Fruit fly (Drosophila melanogaster): ENCODE results near the gene CG9953.

The CG9953 gene

DNA sequence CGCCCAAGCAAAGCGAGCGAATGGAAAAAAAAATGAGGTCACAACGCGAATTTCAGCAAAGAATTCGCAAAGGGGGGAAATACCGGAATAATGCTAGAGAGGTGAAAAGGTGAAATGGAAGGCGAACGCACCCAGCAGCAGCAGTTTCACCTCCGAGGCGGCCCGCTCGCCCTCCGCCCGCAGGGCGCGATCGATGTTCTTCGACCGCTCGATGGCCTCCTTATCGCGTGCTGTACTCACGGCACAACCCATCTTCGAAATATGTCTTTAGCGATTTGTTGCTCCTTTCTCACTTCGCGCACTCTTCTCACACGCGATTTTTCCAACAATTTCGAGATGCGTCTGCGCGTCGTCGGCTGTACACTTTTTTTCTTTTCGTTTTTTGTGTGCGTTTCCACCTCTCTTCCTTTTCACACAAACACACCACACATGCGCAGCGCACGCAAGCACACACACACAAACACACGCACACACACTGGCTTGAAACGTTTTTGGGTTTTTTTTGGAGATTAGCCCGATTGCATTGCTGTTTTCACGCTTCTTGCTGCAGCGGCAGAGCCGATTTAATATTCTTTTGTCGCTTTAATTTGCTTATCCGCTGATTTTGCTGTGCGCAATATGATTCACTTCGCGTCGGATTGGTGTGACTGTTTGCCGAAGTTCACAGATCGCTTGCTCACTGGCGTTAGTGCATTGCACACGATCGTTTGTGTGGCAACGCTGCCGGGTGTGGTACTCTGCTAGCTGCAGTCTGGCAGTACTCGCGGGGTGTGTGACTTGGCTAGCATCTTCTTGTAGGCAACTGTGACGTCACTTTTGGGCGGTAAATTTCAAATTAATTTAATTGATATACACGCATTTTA, 10.2 kb downstream of the CG9953 start, which contains the start of gene Galphai (continued):
- TF ChIP-seq Trl (optimal IDR thresholded peaks at IDR 0.05) (no peak), Trl (GFP tag; optimal IDR thresholded peaks at IDR 0.05) (no peak), Poxn (GFP tag; IDR thresholded peaks at IDR 0.05) (no peak), MTF-1 (GFP tag; optimal IDR thresholded peaks at IDR 0.05; ENCODE audit: borderline replicate concordance) (no peak), CG6683 (GFP tag; optimal IDR thresholded peaks at IDR 0.05) (no peak), slbo (GFP tag; IDR thresholded peaks at IDR 0.05) (peak; percentile 40), CG9817 (tag; optimal IDR thresholded peaks at IDR 0.05) (peak; percentile 28), HLHmδ (GFP tag; optimal IDR thresholded peaks at IDR 0.05) (peak; percentile 16), CG33557 (GFP tag; optimal IDR thresholded peaks at IDR 0.05) (peak; percentile 4), CG18619 (GFP tag; optimal IDR thresholded peaks at IDR 0.05) (no peak), CG31441 (GFP tag; IDR thresholded peaks at IDR 0.05) (no peak), stc (GFP tag; IDR thresholded peaks at IDR 0.05) (no peak), Opbp (GFP tag; IDR thresholded peaks at IDR 0.05; ENCODE audit: partially characterized antibody) (peak; percentile 67; the same call in 1 of the 3 replicates), CG9727 (GFP tag; optimal IDR thresholded peaks at IDR 0.05) (no peak), chn (GFP tag; optimal IDR thresholded peaks at IDR 0.05) (no peak), CG2889 (GFP tag; IDR thresholded peaks at IDR 0.05) (no peak), Ets65A (GFP tag) (peak; percentile 94), H2.0 (GFP tag; IDR thresholded peaks at IDR 0.05) (no peak), NK7.1 (GFP tag; optimal IDR thresholded peaks at IDR 0.05) (peak; percentile 14), emc (GFP tag; optimal IDR thresholded peaks at IDR 0.05) (no peak), CG13624 (GFP tag; optimal IDR thresholded peaks at IDR 0.05) (peak; percentile 80), Dip2 (GFP tag; IDR thresholded peaks at IDR 0.05) (no peak), ERR (GFP tag; optimal IDR thresholded peaks at IDR 0.05) (peak; percentile 47), Elba2 (GFP tag; optimal IDR thresholded peaks at IDR 0.05) (no peak), Abd-B (GFP tag; optimal IDR thresholded peaks at IDR 0.05) (peak; percentile 58), Nf-YB (GFP tag; optimal IDR thresholded peaks at IDR 0.05) (peak; percentile 14), gt (GFP tag; IDR thresholded peaks at IDR 0.05) (no peak), GATAe (GFP tag; conservative IDR thresholded peaks at IDR 0.05) (no peak), kah (GFP tag; optimal IDR thresholded peaks at IDR 0.05) (no peak), Gug (GFP tag; IDR thresholded peaks at IDR 0.05) (no peak), ase (GFP tag; IDR thresholded peaks at IDR 0.05) (no peak), CG2712 (tag; optimal IDR thresholded peaks at IDR 0.05) (peak; percentile 52), Dref (GFP tag; IDR thresholded peaks at IDR 0.05) (peak; percentile 53), CG10274 (GFP tag; optimal IDR thresholded peaks at IDR 0.05) (no peak), CG12155 (GFP tag; optimal IDR thresholded peaks at IDR 0.05) (peak; percentile 27), Oli (tag; optimal IDR thresholded peaks at IDR 0.05) (no peak), CG17385 (GFP tag; optimal IDR thresholded peaks at IDR 0.05) (no peak), Eip74EF (GFP tag; optimal IDR thresholded peaks at IDR 0.05) (no peak), CG12219 (GFP tag; optimal IDR thresholded peaks at IDR 0.05) (no peak), btn (GFP tag; optimal IDR thresholded peaks at IDR 0.05) (no peak), CG13287 (GFP tag; IDR thresholded peaks at IDR 0.05; ENCODE audit: partially characterized antibody) (peak; percentile 72), Bgb (GFP tag; IDR thresholded peaks at IDR 0.05; ENCODE audit: partially characterized antibody) (peak; percentile 64; the same call in 1 of the 2 replicates), hth (optimal IDR thresholded peaks at IDR 0.05) (no peak), Hand (GFP tag; optimal IDR thresholded peaks at IDR 0.05) (peak; percentile 12), grau (tag; optimal IDR thresholded peaks at IDR 0.05) (peak; percentile 10), CG7839 (tag; optimal IDR thresholded peaks at IDR 0.05) (peak; percentile 13), CG43689 (GFP tag; IDR thresholded peaks at IDR 0.05) (no peak), fd64A (GFP tag; optimal IDR thresholded peaks at IDR 0.05) (no peak), oc (tag; optimal IDR thresholded peaks at IDR 0.05) (no peak), chif (GFP tag; optimal IDR thresholded peaks at IDR 0.05) (peak; percentile 8 to 21)

Data from whole organism, embryonic.